Worm (Caenorhabditis elegans): ENCODE data around the gene T27C5.10.

DNA sequence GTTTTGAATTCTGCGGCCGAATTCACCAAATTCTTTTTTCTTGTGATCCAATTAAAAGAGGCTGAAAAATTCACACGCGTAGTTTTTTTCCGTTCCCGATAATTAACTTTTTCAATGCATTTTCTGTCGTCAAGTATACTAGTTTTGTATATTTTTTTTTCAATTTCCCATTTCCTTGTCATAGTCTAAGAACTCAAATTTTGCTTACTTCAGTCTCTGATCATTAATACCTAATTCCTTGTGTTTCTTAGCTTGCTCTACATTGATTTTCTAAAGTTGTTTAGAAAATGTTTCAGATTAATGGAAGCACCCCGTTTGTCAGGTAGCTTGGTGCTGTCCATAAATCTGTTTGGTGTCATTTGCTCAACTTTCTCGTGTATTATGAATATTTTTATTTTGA, 937 bp upstream of the T27C5.10 start, which contains the start of gene srbc-27:
- TF ChIP-seq unc-130 (GFP tag; optimal IDR thresholded peaks at IDR 0.05) = no peak
- TF ChIP-seq ztf-3 (GFP tag; optimal IDR thresholded peaks at IDR 0.05) = no peak
- no peak for TF ChIP-seq ceh-27 (GFP tag; optimal IDR thresholded peaks at IDR 0.05)
- TF ChIP-seq dox-1 (GFP tag; IDR thresholded peaks at IDR 0.05) = no peak
- no peak for TF ChIP-seq lin-35 (GFP tag; optimal IDR thresholded peaks at IDR 0.05)
- no peak for TF ChIP-seq hmg-1.2 (GFP tag; IDR thresholded peaks at IDR 0.05)
- TF ChIP-seq Y95B8A.8 (GFP tag; IDR thresholded peaks at IDR 0.05) = no peak
- no peak for TF ChIP-seq nfya-1 (tag; optimal IDR thresholded peaks at IDR 0.05; ENCODE audit: borderline replicate concordance, insufficient read depth)
- no peak for TF ChIP-seq ceh-100 (GFP tag; IDR thresholded peaks at IDR 0.05)
- TF ChIP-seq attf-6 (GFP tag; IDR thresholded peaks at IDR 0.05) = no peak

Data from whole organism, young adult.